Worm (Caenorhabditis elegans) whole organism, L4 larva: ENCODE measurements around the gene cyc-2.2.

Experiments used
- D1046.2 ChIP-seq: fragments of 200-800 bp; sonication (Bioruptor generic); IDR thresholded peaks from 2 replicates; pipeline ENCODE4 v1.3.6; 2022; ENCODE audit warnings: missing genetic modification characterization, missing compliant biosample characterization
- F10B5.3 ChIP-seq: sonication (generic microtip); optimal IDR thresholded peaks from 2 replicates; lab custom pipeline; 2016; ENCODE audit warnings: mild to moderate bottlenecking, missing genetic modification characterization, missing compliant biosample characterization
- F26F4.8 ChIP-seq: fragments of 200-800 bp; sonication (Bioruptor generic); conservative IDR thresholded peaks from 2 replicates; pipeline ENCODE4 v1.3.6; 2022; ENCODE audit warnings: missing genetic modification characterization, missing compliant biosample characterization
- T26A8.4 ChIP-seq: fragments of 200-800 bp; sonication (Bioruptor generic); IDR thresholded peaks from 2 replicates; pipeline ENCODE4 v1.3.6; 2022; ENCODE audit warnings: missing genetic modification characterization, missing compliant biosample characterization
- Y105C5A.15 ChIP-seq: fragments of 200-800 bp; sonication (Bioruptor generic); IDR thresholded peaks from 2 replicates; pipeline ENCODE4 v1.3.6; 2022; ENCODE audit warnings: missing genetic modification characterization, missing compliant biosample characterization
- Y75B8A.6 ChIP-seq: fragments of 200-800 bp; sonication (Bioruptor generic); IDR thresholded peaks from 2 replicates; pipeline ENCODE4 v1.3.6; 2022; ENCODE audit warnings: missing genetic modification reagents, missing genetic modification characterization, missing compliant biosample characterization
- ZK546.5 ChIP-seq, 2 experiments: sonication (generic microtip); optimal IDR thresholded peaks; 2 replicates each; lab custom pipeline; 2017; ENCODE audit warnings: missing biosample characterization in 2 of 2, missing genetic modification characterization in 2 of 2
- aly-2 ChIP-seq: sonication (generic microtip); optimal IDR thresholded peaks from 2 replicates; lab custom pipeline; 2018; ENCODE audit warnings: missing biosample characterization, missing genetic modification characterization
- ces-1 ChIP-seq: fragments of 150-350 bp; sonication (generic microtip); optimal IDR thresholded peaks from 4 replicates; lab custom pipeline; 2014; ENCODE audit warnings: missing biosample characterization, missing genetic modification reagents, missing genetic modification characterization
- egl-43 ChIP-seq: fragments of 200-800 bp; sonication (Bioruptor generic); IDR thresholded peaks from 2 replicates; pipeline ENCODE4 v1.3.6; 2022; ENCODE audit warnings: missing genetic modification reagents, missing genetic modification characterization, missing compliant biosample characterization
- fkh-10 ChIP-seq: fragments of 150-350 bp; optimal IDR thresholded peaks from 2 replicates; lab custom pipeline; 2014; ENCODE audit warnings: missing biosample characterization, missing genetic modification reagents, missing genetic modification characterization
- fos-1 ChIP-seq: fragments of 150-350 bp; optimal IDR thresholded peaks from 2 replicates; lab custom pipeline; 2014; ENCODE audit warnings: missing biosample characterization, missing genetic modification characterization
- hif-1 ChIP-seq, 2 experiments: sonication (generic microtip); optimal IDR thresholded peaks; 2 replicates each; lab custom pipeline; 2016 to 2017; ENCODE audit warnings: missing compliant biosample characterization in 2 of 2, missing genetic modification characterization in 2 of 2, missing genetic modification reagents in 2 of 2, missing genotype in 2 of 2, mild to moderate bottlenecking in 1 of 2
- hlh-11 ChIP-seq: fragments of 200-800 bp; sonication (Bioruptor generic); optimal IDR thresholded peaks from 2 replicates; lab custom pipeline; 2018; ENCODE audit warnings: mild to moderate bottlenecking, missing genetic modification characterization, missing compliant biosample characterization
- hmg-1.1 ChIP-seq: fragments of 200-800 bp; sonication (Bioruptor generic); IDR thresholded peaks from 2 replicates; pipeline ENCODE4 v1.3.6; 2022; ENCODE audit warnings: missing genetic modification reagents, missing genetic modification characterization, missing compliant biosample characterization
- lim-7 ChIP-seq: fragments of 200-800 bp; sonication (Bioruptor generic); IDR thresholded peaks from 2 replicates; pipeline ENCODE4 v1.3.6; 2022; ENCODE audit warnings: missing genetic modification characterization, missing compliant biosample characterization
- lin-13 ChIP-seq: fragments of 150-350 bp; optimal IDR thresholded peaks from 2 replicates; lab custom pipeline; 2014; ENCODE audit warnings: missing biosample characterization, missing genetic modification reagents, missing genetic modification characterization
- lin-38 ChIP-seq: fragments of 200-800 bp; sonication (Bioruptor generic); IDR thresholded peaks from 2 replicates; pipeline ENCODE4 v1.3.6; 2022; ENCODE audit warnings: missing genetic modification reagents, missing genetic modification characterization, missing compliant biosample characterization
- lir-3 ChIP-seq: sonication (generic microtip); optimal IDR thresholded peaks from 2 replicates; lab custom pipeline; 2016; ENCODE audit warnings: mild to moderate bottlenecking, missing genetic modification characterization, missing compliant biosample characterization
- lsy-2 ChIP-seq, 2 experiments: fragments of 150-350 bp in 1 of 2; sonication (generic microtip) in 1 of 2; optimal IDR thresholded peaks; 2 replicates each; lab custom pipeline; 2014 to 2017; ENCODE audit warnings: missing biosample characterization in 2 of 2, missing genetic modification characterization in 2 of 2
- madf-9 ChIP-seq: fragments of 200-800 bp; sonication (Bioruptor generic); conservative IDR thresholded peaks from 2 replicates; pipeline ENCODE4 v1.3.6; 2022; ENCODE audit warnings: missing genetic modification reagents, missing genetic modification characterization, missing compliant biosample characterization
- mep-1 ChIP-seq: fragments of 150-350 bp; sonication (generic microtip); optimal IDR thresholded peaks from 3 replicates; lab custom pipeline; 2014; ENCODE audit warnings: missing biosample characterization, missing genetic modification characterization
- mes-2 ChIP-seq: sonication (generic microtip); optimal IDR thresholded peaks from 2 replicates; lab custom pipeline; 2016; ENCODE audit warnings: missing genotype, mild to moderate bottlenecking, missing genetic modification characterization, missing compliant biosample characterization; ENCODE audit not compliant: poor library complexity, severe bottlenecking
- nhr-102 ChIP-seq: sonication (generic microtip); optimal IDR thresholded peaks from 2 replicates; lab custom pipeline; 2016; ENCODE audit warnings: mild to moderate bottlenecking, missing genetic modification characterization, moderate library complexity, missing compliant biosample characterization
- nhr-237 ChIP-seq: sonication (generic microtip); optimal IDR thresholded peaks from 2 replicates; lab custom pipeline; 2017; ENCODE audit warnings: missing biosample characterization, missing genetic modification characterization
- nhr-41 ChIP-seq: fragments of 200-800 bp; sonication (Bioruptor generic); IDR thresholded peaks from 2 replicates; pipeline ENCODE4 v1.3.6; 2022; ENCODE audit warnings: missing genetic modification reagents, missing genetic modification characterization, missing compliant biosample characterization
- nhr-48 ChIP-seq: sonication (generic microtip); optimal IDR thresholded peaks from 2 replicates; lab custom pipeline; 2016; ENCODE audit warnings: mild to moderate bottlenecking, missing genetic modification characterization, missing compliant biosample characterization
- nhr-77 ChIP-seq: fragments of 150-350 bp; optimal IDR thresholded peaks from 2 replicates; lab custom pipeline; 2014; ENCODE audit warnings: missing biosample characterization, missing genetic modification characterization
- pqm-1 ChIP-seq: sonication (generic microtip); optimal IDR thresholded peaks from 2 replicates; lab custom pipeline; 2017; ENCODE audit warnings: missing biosample characterization, missing genetic modification characterization
- sdz-12 ChIP-seq: fragments of 200-800 bp; sonication (Bioruptor generic); optimal IDR thresholded peaks from 2 replicates; lab custom pipeline; 2018; ENCODE audit warnings: mild to moderate bottlenecking, missing genetic modification characterization, missing compliant biosample characterization
- skn-1 ChIP-seq: fragments of 150-350 bp; optimal IDR thresholded peaks from 2 replicates; lab custom pipeline; 2014; ENCODE audit warnings: missing biosample characterization, missing genetic modification characterization
- snpc-1.2 ChIP-seq: fragments of 200-800 bp; sonication (Bioruptor generic); IDR thresholded peaks from 2 replicates; pipeline ENCODE4 v1.3.6; 2022; ENCODE audit warnings: missing genetic modification reagents, missing genetic modification characterization, missing compliant biosample characterization
- snpc-4 ChIP-seq: fragments of 150-350 bp; optimal IDR thresholded peaks from 2 replicates; lab custom pipeline; 2014; ENCODE audit warnings: missing biosample characterization, missing genetic modification characterization
- unc-130 ChIP-seq: sonication (generic microtip); optimal IDR thresholded peaks from 2 replicates; lab custom pipeline; 2016; ENCODE audit warnings: missing genetic modification reagents, missing genetic modification characterization, missing compliant biosample characterization
- unc-39 ChIP-seq: sonication (generic microtip); optimal IDR thresholded peaks from 2 replicates; lab custom pipeline; 2017; ENCODE audit warnings: missing biosample characterization, missing genetic modification characterization
- zfp-3 ChIP-seq: fragments of 200-800 bp; sonication (Bioruptor generic); conservative IDR thresholded peaks from 2 replicates; pipeline ENCODE4 v1.3.6; 2022; ENCODE audit warnings: missing genetic modification reagents, missing genetic modification characterization, missing compliant biosample characterization
- zip-11 ChIP-seq: fragments of 200-800 bp; sonication (Bioruptor generic); IDR thresholded peaks from 2 replicates; pipeline ENCODE4 v1.3.6; 2022; ENCODE audit warnings: missing genetic modification characterization, missing compliant biosample characterization
- zip-2 ChIP-seq: fragments of 150-350 bp; optimal IDR thresholded peaks from 2 replicates; lab custom pipeline; 2014; ENCODE audit warnings: missing biosample characterization, missing genetic modification characterization

cyc-2.2 gene

DNA sequence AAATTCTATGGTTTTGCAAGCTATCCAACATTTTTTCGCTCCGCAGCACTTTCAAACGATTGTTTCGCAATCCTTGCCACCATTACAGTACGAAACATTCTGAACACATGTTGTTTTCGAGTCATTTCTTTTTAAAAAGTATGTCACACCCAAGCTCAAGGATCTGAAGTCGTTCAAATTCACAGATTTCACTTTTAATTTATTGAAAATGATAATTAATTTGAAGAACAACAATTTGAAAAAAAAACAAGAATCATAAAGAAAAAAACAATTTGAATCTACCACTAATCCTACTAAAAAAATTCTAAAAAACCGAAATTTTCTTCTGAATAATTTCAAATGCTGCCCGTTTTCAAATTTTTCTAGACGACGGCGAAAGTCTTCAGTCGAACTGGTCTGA is 19.6 kb downstream of the cyc-2.2 start, which contains the start of gene C14C10.2:
Gene C14C10.2, minus strand, starts transcription at position 101 of the 400 bp plus-strand sequence.
- TF ChIP-seq lin-38 (no peak), madf-9 (no peak), lir-3 (no peak), snpc-4 (tag; lab: Kevin White, UChicago) (no peak), T26A8.4 (GFP tag; lab: Robert Waterston, UW) (no peak), zfp-3 (GFP tag; lab: Robert Waterston, UW) (no peak), Y75B8A.6 (GFP tag; lab: Robert Waterston, UW) (no peak), unc-130 (no peak), ces-1 (GFP tag; lab: Kevin White, UChicago) (no peak), F10B5.3 (tag; lab: Kevin White, UChicago) (no peak), fkh-10 (GFP tag; lab: Kevin White, UChicago) (no peak), hmg-1.1 (GFP tag; lab: Robert Waterston, UW) (no peak), nhr-48 (tag; lab: Kevin White, UChicago) (no peak)

DNA sequence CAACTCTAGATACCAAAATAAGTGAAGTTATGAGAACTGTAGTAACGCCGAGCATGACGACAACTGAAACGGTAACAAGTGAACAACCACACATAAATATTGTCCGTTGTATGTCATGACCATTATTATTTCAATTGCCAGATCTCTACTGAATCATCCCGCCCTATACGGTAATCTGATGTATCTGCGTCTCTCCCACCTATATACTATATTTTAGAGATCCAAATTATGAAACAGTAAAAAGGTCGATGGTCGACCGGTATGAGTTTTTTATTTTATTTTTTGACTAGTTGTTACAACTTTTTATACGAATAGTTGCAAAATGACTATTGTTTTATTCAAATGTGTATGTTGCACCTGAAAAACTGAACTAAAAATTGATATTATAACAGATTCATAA is 21.4 kb downstream of the cyc-2.2 start, which contains the start of gene ttr-43:
Gene ttr-43, minus strand, starts transcription at position 101 of the 400 bp plus-strand sequence.
- TF ChIP-seq skn-1 = no peak
- TF ChIP-seq zip-11 (GFP tag; lab: Robert Waterston, UW) = no peak
- no peak for TF ChIP-seq hif-1 (tag; optimal IDR thresholded peaks at IDR 0.05; lab: Kevin White, UChicago)
- TF ChIP-seq Y105C5A.15 (GFP tag; lab: Robert Waterston, UW) = no peak
- no peak for TF ChIP-seq snpc-1.2
- no peak for TF ChIP-seq mep-1 (tag; lab: Kevin White, UChicago)
- TF ChIP-seq egl-43 (GFP tag; lab: Robert Waterston, UW) = no peak
- TF ChIP-seq mes-2 (tag; lab: Kevin White, UChicago) = no peak
- TF ChIP-seq D1046.2 (GFP tag; lab: Robert Waterston, UW) = no peak
- TF ChIP-seq nhr-237 = no peak
- TF ChIP-seq zip-2 (tag; lab: Kevin White, UChicago) = no peak

DNA sequence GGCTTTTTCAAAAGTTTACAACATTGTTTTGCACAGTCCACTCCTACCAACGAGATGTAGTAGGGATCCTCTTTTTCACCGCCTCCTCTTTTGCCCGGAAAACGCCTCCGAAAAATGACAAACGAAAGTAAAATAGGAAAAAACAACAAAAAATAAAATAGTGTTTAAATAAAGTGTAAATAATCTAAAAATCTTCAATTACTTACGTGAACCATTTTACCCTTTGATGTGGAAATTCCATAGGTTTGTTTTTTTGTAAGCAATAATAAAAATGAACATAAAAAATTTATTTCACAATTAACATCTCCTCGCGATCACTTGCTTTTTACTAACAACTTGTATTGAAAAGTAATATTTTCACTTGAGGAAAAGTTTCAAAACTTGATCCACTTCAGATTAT is 24.0 kb downstream of the cyc-2.2 start, which contains the start of gene C14C10.1:
Gene C14C10.1, plus strand, starts transcription at position 301 of the 400 bp plus-strand sequence.
- no peak for TF ChIP-seq aly-2
- TF ChIP-seq unc-39 (tag; lab: Kevin White, UChicago) = no peak
- no peak for TF ChIP-seq Y105C5A.15 (GFP tag; lab: Robert Waterston, UW)
- no peak for TF ChIP-seq lir-3
- TF ChIP-seq nhr-41 (GFP tag; lab: Robert Waterston, UW) = no peak
- no peak for TF ChIP-seq lin-13 (GFP tag; lab: Kevin White, UChicago)

DNA sequence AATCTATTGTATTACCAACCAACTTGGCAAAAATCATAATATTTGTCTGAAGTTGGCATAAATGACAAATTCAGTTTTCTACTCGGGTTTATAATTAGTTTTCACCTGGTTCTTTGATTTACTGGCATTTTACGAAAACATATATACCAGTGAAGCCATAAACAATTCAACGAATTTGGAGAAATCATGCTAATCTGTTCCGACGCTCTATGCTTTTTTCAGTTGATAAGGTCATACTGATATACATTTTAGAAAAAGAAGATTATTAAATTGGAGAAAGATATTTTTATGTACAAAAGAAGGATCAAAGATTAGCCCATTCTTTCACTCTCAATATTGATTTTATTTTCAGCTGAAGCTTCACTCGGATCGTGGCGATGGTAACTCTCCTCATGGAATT is 25.2 kb downstream of the cyc-2.2 start:
- no peak for TF ChIP-seq nhr-77
- TF ChIP-seq pqm-1 (tag; lab: Kevin White, UChicago) = no peak
- TF ChIP-seq fos-1 (tag; lab: Kevin White, UChicago) = no peak
- no peak for TF ChIP-seq F26F4.8 (GFP tag; lab: Robert Waterston, UW)
- TF ChIP-seq mep-1 (tag; lab: Kevin White, UChicago) = no peak
- TF ChIP-seq nhr-102 (tag; lab: Kevin White, UChicago) = no peak
- no peak for TF ChIP-seq lsy-2 (tag; optimal IDR thresholded peaks at IDR 0.05; lab: Kevin White, UChicago)
- no peak for TF ChIP-seq hlh-11 (tag; lab: Kevin White, UChicago)
- TF ChIP-seq lim-7 (GFP tag; lab: Robert Waterston, UW) = no peak
- TF ChIP-seq sdz-12 (GFP tag; lab: Kevin White, UChicago) = no peak
- TF ChIP-seq ZK546.5 (tag; optimal IDR thresholded peaks at IDR 0.05; lab: Kevin White, UChicago) = no peak
- TF ChIP-seq egl-43 (GFP tag; lab: Robert Waterston, UW) = no peak
- TF ChIP-seq madf-9 = no peak
